Worm (Caenorhabditis elegans) whole organism, L2 larva: Measurements from ENCODE around the gene clec-147.
A peak's percentile ranks its signal among the peaks of the same experiment; 100 is the strongest.

Source experiments
- C34F6.9 ChIP-seq: fragments of 150-350 bp; optimal IDR thresholded peaks from 2 replicates; lab custom pipeline; 2014; ENCODE audit warnings: missing biosample characterization, missing genetic modification characterization
- F13H6.1 ChIP-seq: sonication (generic microtip); optimal IDR thresholded peaks from 2 replicates; lab custom pipeline; 2016; ENCODE audit warnings: missing genetic modification characterization, missing compliant biosample characterization
- R02D3.7 ChIP-seq: fragments of 150-350 bp; optimal IDR thresholded peaks from 2 replicates; lab custom pipeline; 2014; ENCODE audit warnings: missing biosample characterization, missing genetic modification characterization
- Y55F3AM.14 ChIP-seq: fragments of 200-800 bp; sonication (Bioruptor generic); optimal IDR thresholded peaks from 2 replicates; lab custom pipeline; 2018; ENCODE audit warnings: mild to moderate bottlenecking, missing genetic modification characterization, missing compliant biosample characterization
- ZK546.5 ChIP-seq: sonication (generic microtip); optimal IDR thresholded peaks from 2 replicates; lab custom pipeline; 2017; ENCODE audit warnings: missing biosample characterization, missing genetic modification characterization
- alr-1 ChIP-seq: fragments of 150-350 bp; optimal IDR thresholded peaks from 2 replicates; lab custom pipeline; 2014; ENCODE audit warnings: missing biosample characterization, missing genetic modification characterization
- aly-2 ChIP-seq: fragments of 150-350 bp; optimal IDR thresholded peaks from 2 replicates; lab custom pipeline; 2014; ENCODE audit warnings: missing biosample characterization, missing genetic modification characterization
- ama-1 ChIP-seq: fragments of 150-350 bp; optimal IDR thresholded peaks from 2 replicates; lab custom pipeline; 2018; ENCODE audit warnings: inconsistent platforms
- blmp-1 ChIP-seq: sonication (generic microtip); optimal IDR thresholded peaks from 2 replicates; lab custom pipeline; 2017; ENCODE audit warnings: missing genetic modification characterization, mild to moderate bottlenecking, missing compliant biosample characterization, antibody characterized with exemption, moderate library complexity; ENCODE audit not compliant: insufficient read depth
- ceh-16 ChIP-seq: fragments of 150-350 bp; optimal IDR thresholded peaks from 2 replicates; lab custom pipeline; 2014; ENCODE audit warnings: missing biosample characterization, missing genetic modification characterization
- ceh-82 ChIP-seq: fragments of 150-350 bp; optimal IDR thresholded peaks from 2 replicates; lab custom pipeline; 2014; ENCODE audit warnings: missing biosample characterization, missing genetic modification characterization
- crh-2 ChIP-seq: sonication (generic microtip); optimal IDR thresholded peaks from 2 replicates; lab custom pipeline; 2017; ENCODE audit warnings: missing biosample characterization, missing genetic modification characterization
- dmd-4 ChIP-seq: sonication (generic microtip); optimal IDR thresholded peaks from 2 replicates; lab custom pipeline; 2017; ENCODE audit warnings: missing biosample characterization, missing genetic modification characterization
- egl-27 ChIP-seq: sonication (generic microtip); optimal IDR thresholded peaks from 3 replicates; lab custom pipeline; 2017; ENCODE audit warnings: missing biosample characterization, missing genetic modification reagents, missing genetic modification characterization
- elt-1 ChIP-seq: fragments of 150-350 bp; optimal IDR thresholded peaks from 2 replicates; lab custom pipeline; 2014; ENCODE audit warnings: missing biosample characterization, missing genetic modification characterization
- elt-3 ChIP-seq: sonication (generic microtip); optimal IDR thresholded peaks from 2 replicates; lab custom pipeline; 2017; ENCODE audit warnings: missing biosample characterization, missing genetic modification characterization
- fos-1 ChIP-seq: fragments of 150-350 bp; optimal IDR thresholded peaks from 2 replicates; lab custom pipeline; 2014; ENCODE audit warnings: missing biosample characterization, missing genetic modification characterization
- gmeb-1 ChIP-seq: fragments of 150-350 bp; optimal IDR thresholded peaks from 2 replicates; lab custom pipeline; 2014; ENCODE audit warnings: missing biosample characterization, missing genetic modification characterization
- lin-11 ChIP-seq: fragments of 150-350 bp; sonication (generic microtip); optimal IDR thresholded peaks from 2 replicates; lab custom pipeline; 2014; ENCODE audit warnings: missing biosample characterization, missing genetic modification characterization, inconsistent platforms, mixed read lengths
- lin-13 ChIP-seq: fragments of 150-350 bp; optimal IDR thresholded peaks from 2 replicates; lab custom pipeline; 2014; ENCODE audit warnings: missing biosample characterization, missing genetic modification reagents, missing genetic modification characterization
- lin-39 ChIP-seq: fragments of 150-350 bp; optimal IDR thresholded peaks from 2 replicates; lab custom pipeline; 2014; ENCODE audit warnings: missing biosample characterization, missing genetic modification reagents, missing genetic modification characterization
- lsy-2 ChIP-seq, 2 experiments: fragments of 150-350 bp in 1 of 2; sonication (generic microtip) in 1 of 2; optimal IDR thresholded peaks; 2 replicates each; lab custom pipeline; 2014 to 2017; ENCODE audit warnings: missing biosample characterization in 2 of 2, missing genetic modification characterization in 2 of 2
- mab-5 ChIP-seq: fragments of 150-350 bp; optimal IDR thresholded peaks from 2 replicates; lab custom pipeline; 2014; ENCODE audit warnings: missing biosample characterization, missing genetic modification characterization
- mbf-1 ChIP-seq: sonication (generic microtip); optimal IDR thresholded peaks from 2 replicates; lab custom pipeline; 2017; ENCODE audit warnings: missing biosample characterization, missing genetic modification characterization
- mdl-1 ChIP-seq, 2 experiments: fragments of 150-350 bp in 1 of 2; sonication (generic microtip) in 1 of 2; optimal IDR thresholded peaks; 2 replicates each; lab custom pipeline; 2017; ENCODE audit warnings: missing biosample characterization in 2 of 2, missing genetic modification characterization in 2 of 2
- nhr-10 ChIP-seq: sonication (generic microtip); optimal IDR thresholded peaks from 2 replicates; lab custom pipeline; 2017; ENCODE audit warnings: missing biosample characterization, missing genetic modification characterization
- nhr-11 ChIP-seq: fragments of 150-350 bp; optimal IDR thresholded peaks from 2 replicates; lab custom pipeline; 2014; ENCODE audit warnings: missing biosample characterization, missing genetic modification characterization
- nhr-12 ChIP-seq: fragments of 150-350 bp; optimal IDR thresholded peaks from 2 replicates; lab custom pipeline; 2014; ENCODE audit warnings: missing biosample characterization, missing genetic modification characterization
- nhr-129 ChIP-seq: fragments of 150-350 bp; optimal IDR thresholded peaks from 2 replicates; lab custom pipeline; 2014; ENCODE audit warnings: missing biosample characterization, missing genetic modification characterization
- nhr-21 ChIP-seq: fragments of 150-350 bp; optimal IDR thresholded peaks from 2 replicates; lab custom pipeline; 2014; ENCODE audit warnings: missing biosample characterization, missing genetic modification characterization
- nhr-23 ChIP-seq: fragments of 150-350 bp; optimal IDR thresholded peaks from 2 replicates; lab custom pipeline; 2014; ENCODE audit warnings: missing biosample characterization, missing genetic modification reagents, missing genetic modification characterization
- nhr-237 ChIP-seq: fragments of 150-350 bp; optimal IDR thresholded peaks from 2 replicates; lab custom pipeline; 2014; ENCODE audit warnings: missing biosample characterization, missing genetic modification characterization
- nhr-25 ChIP-seq: fragments of 150-350 bp; sonication (generic microtip); optimal IDR thresholded peaks from 3 replicates; lab custom pipeline; 2014; ENCODE audit warnings: missing biosample characterization, missing genetic modification characterization
- nhr-6 ChIP-seq: fragments of 150-350 bp; optimal IDR thresholded peaks from 2 replicates; lab custom pipeline; 2014; ENCODE audit warnings: missing biosample characterization, missing genetic modification characterization
- nhr-77 ChIP-seq: fragments of 150-350 bp; optimal IDR thresholded peaks from 2 replicates; lab custom pipeline; 2014; ENCODE audit warnings: missing biosample characterization, missing genetic modification characterization
- peb-1 ChIP-seq: fragments of 150-350 bp; optimal IDR thresholded peaks from 2 replicates; lab custom pipeline; 2014; ENCODE audit warnings: missing biosample characterization, missing genetic modification characterization
- sem-4 ChIP-seq: fragments of 150-350 bp; optimal IDR thresholded peaks from 2 replicates; lab custom pipeline; 2014; ENCODE audit warnings: missing biosample characterization, missing genetic modification reagents, missing genetic modification characterization
- skn-1 ChIP-seq: sonication (generic microtip); optimal IDR thresholded peaks from 2 replicates; lab custom pipeline; 2017; ENCODE audit warnings: missing biosample characterization, missing genetic modification characterization
- sma-3 ChIP-seq: sonication (generic microtip); optimal IDR thresholded peaks from 2 replicates; lab custom pipeline; 2016; ENCODE audit warnings: missing genetic modification reagents, missing genetic modification characterization, missing compliant biosample characterization
- sma-9 ChIP-seq, 2 experiments: fragments of 150-350 bp in 1 of 2; sonication (generic microtip) in 1 of 2; optimal IDR thresholded peaks; 2 replicates each; lab custom pipeline; 2014 to 2016; ENCODE audit warnings: missing genetic modification characterization in 2 of 2, mild to moderate bottlenecking in 1 of 2, missing biosample characterization in 1 of 2, missing compliant biosample characterization in 1 of 2, missing genetic modification reagents in 1 of 2, moderate library complexity in 1 of 2
- snpc-4 ChIP-seq: fragments of 150-350 bp; optimal IDR thresholded peaks from 2 replicates; lab custom pipeline; 2014; ENCODE audit warnings: missing biosample characterization, missing genetic modification characterization
- unc-39 ChIP-seq: fragments of 150-350 bp; optimal IDR thresholded peaks from 2 replicates; lab custom pipeline; 2014; ENCODE audit warnings: missing biosample characterization, missing genetic modification characterization
- unc-55 ChIP-seq: fragments of 150-350 bp; sonication (generic microtip); optimal IDR thresholded peaks from 3 replicates; lab custom pipeline; 2014; ENCODE audit warnings: missing biosample characterization, missing genetic modification reagents, missing genetic modification characterization
- unc-62 ChIP-seq: fragments of 150-350 bp; optimal IDR thresholded peaks from 2 replicates; lab custom pipeline; 2014; ENCODE audit warnings: missing biosample characterization, missing genetic modification reagents, missing genetic modification characterization
- zag-1 ChIP-seq: fragments of 150-350 bp; optimal IDR thresholded peaks from 2 replicates; lab custom pipeline; 2014; ENCODE audit warnings: missing biosample characterization, missing genetic modification characterization
- ztf-1 ChIP-seq: fragments of 200-800 bp; sonication (Bioruptor generic); conservative IDR thresholded peaks from 2 replicates; pipeline ENCODE4 v1.3.6; 2022; ENCODE audit warnings: missing genetic modification characterization, missing compliant biosample characterization
- ztf-11 ChIP-seq: sonication (generic microtip); optimal IDR thresholded peaks from 2 replicates; lab custom pipeline; 2017; ENCODE audit warnings: missing biosample characterization, missing genetic modification characterization
- ztf-4 ChIP-seq: fragments of 150-350 bp; optimal IDR thresholded peaks from 2 replicates; lab custom pipeline; 2014; ENCODE audit warnings: missing biosample characterization, missing genetic modification characterization

Gene clec-147

ce11 chrII:14497848-14498247 is 39.8 kb downstream of the clec-147 start, which contains the start of gene dhs-8:
Gene dhs-8 (plus strand): TSS chrII:14498026.
- peak; percentile 57 for TF ChIP-seq sma-9 (GFP tag; optimal IDR thresholded peaks at IDR 0.05; lab: Kevin White, UChicago)
- TF ChIP-seq sma-9 (tag; optimal IDR thresholded peaks at IDR 0.05; lab: Kevin White, UChicago) = no peak
- TF ChIP-seq nhr-237 (tag; lab: Kevin White, UChicago) = no peak
- TF ChIP-seq nhr-129 = peak; percentile 29

- TF ChIP-seq nhr-25 (peak; percentile 64), sem-4 (tag; lab: Kevin White, UChicago) (no peak), aly-2 (tag; lab: Kevin White, UChicago) (no peak), sma-9 (GFP tag; optimal IDR thresholded peaks at IDR 0.05; lab: Kevin White, UChicago) (peak; percentile 78), sma-9 (tag; optimal IDR thresholded peaks at IDR 0.05; lab: Kevin White, UChicago) (no peak), nhr-129 (peak; percentile 86), F13H6.1 (tag; lab: Kevin White, UChicago) (peak; percentile 70), unc-39 (tag; lab: Kevin White, UChicago) (no peak), snpc-4 (peak; percentile 81), dmd-4 (tag; lab: Kevin White, UChicago) (no peak), lsy-2 (tag; optimal IDR thresholded peaks at IDR 0.05; lab: Kevin White, UChicago) (peak; percentile 62 to 72), mbf-1 (tag; lab: Kevin White, UChicago) (peak; percentile 21), gmeb-1 (tag; lab: Kevin White, UChicago) (peak; percentile 72), lin-39 (tag; lab: Kevin White, UChicago) (no peak), mab-5 (tag; lab: Kevin White, UChicago) (no peak), ceh-16 (tag; lab: Kevin White, UChicago) (peak; percentile 72), skn-1 (tag; lab: Kevin White, UChicago) (peak; percentile 14), R02D3.7 (tag; lab: Kevin White, UChicago) (no peak), ztf-11 (tag; lab: Kevin White, UChicago) (no peak), zag-1 (tag; lab: Kevin White, UChicago) (no peak), ama-1 (lab: Kevin White, UChicago) (no peak), nhr-237 (tag; lab: Kevin White, UChicago) (no peak), unc-55 (GFP tag; lab: Kevin White, UChicago) (peak; percentile 66), sma-3 (GFP tag; lab: Kevin White, UChicago) (peak; percentile 91), peb-1 (tag; lab: Kevin White, UChicago) (no peak), nhr-77 (peak; percentile 84), egl-27 (tag; lab: Kevin White, UChicago) (peak; percentile 54), lin-13 (GFP tag; lab: Kevin White, UChicago) (peak; percentile 76), elt-3 (tag; lab: Kevin White, UChicago) (no peak), lin-11 (tag; lab: Kevin White, UChicago) (peak; percentile 46), nhr-10 (no peak), nhr-23 (tag; lab: Kevin White, UChicago) (peak; percentile 53), Y55F3AM.14 (peak; percentile 62), blmp-1 (tag; lab: Kevin White, UChicago) (peak; percentile 54), crh-2 (peak; percentile 88), fos-1 (tag; lab: Kevin White, UChicago) (peak; percentile 74), nhr-12 (tag; lab: Kevin White, UChicago) (no peak), ztf-4 (tag; lab: Kevin White, UChicago) (peak; percentile 65), nhr-21 (tag; lab: Kevin White, UChicago) (peak; percentile 93), ZK546.5 (tag; lab: Kevin White, UChicago) (no peak), ztf-1 (GFP tag; lab: Robert Waterston, UW) (no peak), alr-1 (tag; lab: Kevin White, UChicago) (no peak), ceh-82 (tag; lab: Kevin White, UChicago) (no peak), mdl-1 (tag; optimal IDR thresholded peaks at IDR 0.05; lab: Kevin White, UChicago) (peak in 1 of 2 experiments; percentile 60), unc-62 (GFP tag; lab: Kevin White, UChicago) (no peak), elt-1 (tag; lab: Kevin White, UChicago) (no peak), C34F6.9 (tag; lab: Kevin White, UChicago) (peak; percentile 61), nhr-6 (no peak), nhr-11 (tag; lab: Kevin White, UChicago) (no peak)
Observed at ce11 chrII:14496809-14497208, 40.8 kb downstream of the clec-147 start.
